Worm (Caenorhabditis elegans) whole organism, L2 larva: Measurements from ENCODE around the gene W05B10.4.

ENCODE experiments used
- C34F6.9 ChIP-seq: fragments of 150-350 bp; optimal IDR thresholded peaks from 2 replicates; lab custom pipeline; 2014; ENCODE audit warnings: missing biosample characterization, missing genetic modification characterization
- F13H6.1 ChIP-seq: sonication (generic microtip); optimal IDR thresholded peaks from 2 replicates; lab custom pipeline; 2016; ENCODE audit warnings: missing genetic modification characterization, missing compliant biosample characterization
- R02D3.7 ChIP-seq: fragments of 150-350 bp; optimal IDR thresholded peaks from 2 replicates; lab custom pipeline; 2014; ENCODE audit warnings: missing biosample characterization, missing genetic modification characterization
- Y55F3AM.14 ChIP-seq: fragments of 200-800 bp; sonication (Bioruptor generic); optimal IDR thresholded peaks from 2 replicates; lab custom pipeline; 2018; ENCODE audit warnings: mild to moderate bottlenecking, missing genetic modification characterization, missing compliant biosample characterization
- ZK546.5 ChIP-seq: sonication (generic microtip); optimal IDR thresholded peaks from 2 replicates; lab custom pipeline; 2017; ENCODE audit warnings: missing biosample characterization, missing genetic modification characterization
- alr-1 ChIP-seq: fragments of 150-350 bp; optimal IDR thresholded peaks from 2 replicates; lab custom pipeline; 2014; ENCODE audit warnings: missing biosample characterization, missing genetic modification characterization
- aly-2 ChIP-seq: fragments of 150-350 bp; optimal IDR thresholded peaks from 2 replicates; lab custom pipeline; 2014; ENCODE audit warnings: missing biosample characterization, missing genetic modification characterization
- ama-1 ChIP-seq: fragments of 150-350 bp; optimal IDR thresholded peaks from 2 replicates; lab custom pipeline; 2018; ENCODE audit warnings: inconsistent platforms
- blmp-1 ChIP-seq: sonication (generic microtip); optimal IDR thresholded peaks from 2 replicates; lab custom pipeline; 2017; ENCODE audit warnings: missing genetic modification characterization, mild to moderate bottlenecking, missing compliant biosample characterization, antibody characterized with exemption, moderate library complexity; ENCODE audit not compliant: insufficient read depth
- ceh-16 ChIP-seq: fragments of 150-350 bp; optimal IDR thresholded peaks from 2 replicates; lab custom pipeline; 2014; ENCODE audit warnings: missing biosample characterization, missing genetic modification characterization
- ceh-82 ChIP-seq: fragments of 150-350 bp; optimal IDR thresholded peaks from 2 replicates; lab custom pipeline; 2014; ENCODE audit warnings: missing biosample characterization, missing genetic modification characterization
- crh-2 ChIP-seq: sonication (generic microtip); optimal IDR thresholded peaks from 2 replicates; lab custom pipeline; 2017; ENCODE audit warnings: missing biosample characterization, missing genetic modification characterization
- dmd-4 ChIP-seq: sonication (generic microtip); optimal IDR thresholded peaks from 2 replicates; lab custom pipeline; 2017; ENCODE audit warnings: missing biosample characterization, missing genetic modification characterization
- egl-27 ChIP-seq: sonication (generic microtip); optimal IDR thresholded peaks from 3 replicates; lab custom pipeline; 2017; ENCODE audit warnings: missing biosample characterization, missing genetic modification reagents, missing genetic modification characterization
- elt-1 ChIP-seq: fragments of 150-350 bp; optimal IDR thresholded peaks from 2 replicates; lab custom pipeline; 2014; ENCODE audit warnings: missing biosample characterization, missing genetic modification characterization
- elt-3 ChIP-seq: sonication (generic microtip); optimal IDR thresholded peaks from 2 replicates; lab custom pipeline; 2017; ENCODE audit warnings: missing biosample characterization, missing genetic modification characterization
- fos-1 ChIP-seq: fragments of 150-350 bp; optimal IDR thresholded peaks from 2 replicates; lab custom pipeline; 2014; ENCODE audit warnings: missing biosample characterization, missing genetic modification characterization
- gmeb-1 ChIP-seq: fragments of 150-350 bp; optimal IDR thresholded peaks from 2 replicates; lab custom pipeline; 2014; ENCODE audit warnings: missing biosample characterization, missing genetic modification characterization
- lin-11 ChIP-seq: fragments of 150-350 bp; sonication (generic microtip); optimal IDR thresholded peaks from 2 replicates; lab custom pipeline; 2014; ENCODE audit warnings: missing biosample characterization, missing genetic modification characterization, inconsistent platforms, mixed read lengths
- lin-39 ChIP-seq: fragments of 150-350 bp; optimal IDR thresholded peaks from 2 replicates; lab custom pipeline; 2014; ENCODE audit warnings: missing biosample characterization, missing genetic modification reagents, missing genetic modification characterization
- lsy-2 ChIP-seq, 2 experiments: fragments of 150-350 bp in 1 of 2; sonication (generic microtip) in 1 of 2; optimal IDR thresholded peaks; 2 replicates each; lab custom pipeline; 2014 to 2017; ENCODE audit warnings: missing biosample characterization in 2 of 2, missing genetic modification characterization in 2 of 2
- mbf-1 ChIP-seq: sonication (generic microtip); optimal IDR thresholded peaks from 2 replicates; lab custom pipeline; 2017; ENCODE audit warnings: missing biosample characterization, missing genetic modification characterization
- nhr-10 ChIP-seq: sonication (generic microtip); optimal IDR thresholded peaks from 2 replicates; lab custom pipeline; 2017; ENCODE audit warnings: missing biosample characterization, missing genetic modification characterization
- nhr-11 ChIP-seq: fragments of 150-350 bp; optimal IDR thresholded peaks from 2 replicates; lab custom pipeline; 2014; ENCODE audit warnings: missing biosample characterization, missing genetic modification characterization
- nhr-12 ChIP-seq: fragments of 150-350 bp; optimal IDR thresholded peaks from 2 replicates; lab custom pipeline; 2014; ENCODE audit warnings: missing biosample characterization, missing genetic modification characterization
- nhr-129 ChIP-seq: fragments of 150-350 bp; optimal IDR thresholded peaks from 2 replicates; lab custom pipeline; 2014; ENCODE audit warnings: missing biosample characterization, missing genetic modification characterization
- nhr-21 ChIP-seq: fragments of 150-350 bp; optimal IDR thresholded peaks from 2 replicates; lab custom pipeline; 2014; ENCODE audit warnings: missing biosample characterization, missing genetic modification characterization
- nhr-237 ChIP-seq: fragments of 150-350 bp; optimal IDR thresholded peaks from 2 replicates; lab custom pipeline; 2014; ENCODE audit warnings: missing biosample characterization, missing genetic modification characterization
- nhr-25 ChIP-seq: fragments of 150-350 bp; sonication (generic microtip); optimal IDR thresholded peaks from 3 replicates; lab custom pipeline; 2014; ENCODE audit warnings: missing biosample characterization, missing genetic modification characterization
- nhr-6 ChIP-seq: fragments of 150-350 bp; optimal IDR thresholded peaks from 2 replicates; lab custom pipeline; 2014; ENCODE audit warnings: missing biosample characterization, missing genetic modification characterization
- nhr-77 ChIP-seq: fragments of 150-350 bp; optimal IDR thresholded peaks from 2 replicates; lab custom pipeline; 2014; ENCODE audit warnings: missing biosample characterization, missing genetic modification characterization
- peb-1 ChIP-seq: fragments of 150-350 bp; optimal IDR thresholded peaks from 2 replicates; lab custom pipeline; 2014; ENCODE audit warnings: missing biosample characterization, missing genetic modification characterization
- sem-4 ChIP-seq: fragments of 150-350 bp; optimal IDR thresholded peaks from 2 replicates; lab custom pipeline; 2014; ENCODE audit warnings: missing biosample characterization, missing genetic modification reagents, missing genetic modification characterization
- skn-1 ChIP-seq: sonication (generic microtip); optimal IDR thresholded peaks from 2 replicates; lab custom pipeline; 2017; ENCODE audit warnings: missing biosample characterization, missing genetic modification characterization
- sma-3 ChIP-seq: sonication (generic microtip); optimal IDR thresholded peaks from 2 replicates; lab custom pipeline; 2016; ENCODE audit warnings: missing genetic modification reagents, missing genetic modification characterization, missing compliant biosample characterization
- sma-9 ChIP-seq, 2 experiments: fragments of 150-350 bp in 1 of 2; sonication (generic microtip) in 1 of 2; optimal IDR thresholded peaks; 2 replicates each; lab custom pipeline; 2014 to 2016; ENCODE audit warnings: missing genetic modification characterization in 2 of 2, mild to moderate bottlenecking in 1 of 2, missing biosample characterization in 1 of 2, missing compliant biosample characterization in 1 of 2, missing genetic modification reagents in 1 of 2, moderate library complexity in 1 of 2
- snpc-4 ChIP-seq: fragments of 150-350 bp; optimal IDR thresholded peaks from 2 replicates; lab custom pipeline; 2014; ENCODE audit warnings: missing biosample characterization, missing genetic modification characterization
- unc-39 ChIP-seq: fragments of 150-350 bp; optimal IDR thresholded peaks from 2 replicates; lab custom pipeline; 2014; ENCODE audit warnings: missing biosample characterization, missing genetic modification characterization
- unc-55 ChIP-seq: fragments of 150-350 bp; sonication (generic microtip); optimal IDR thresholded peaks from 3 replicates; lab custom pipeline; 2014; ENCODE audit warnings: missing biosample characterization, missing genetic modification reagents, missing genetic modification characterization
- unc-62 ChIP-seq: fragments of 150-350 bp; optimal IDR thresholded peaks from 2 replicates; lab custom pipeline; 2014; ENCODE audit warnings: missing biosample characterization, missing genetic modification reagents, missing genetic modification characterization
- zag-1 ChIP-seq: fragments of 150-350 bp; optimal IDR thresholded peaks from 2 replicates; lab custom pipeline; 2014; ENCODE audit warnings: missing biosample characterization, missing genetic modification characterization
- ztf-1 ChIP-seq: fragments of 200-800 bp; sonication (Bioruptor generic); conservative IDR thresholded peaks from 2 replicates; pipeline ENCODE4 v1.3.6; 2022; ENCODE audit warnings: missing genetic modification characterization, missing compliant biosample characterization

W05B10.4 gene

ce11 chrV:12640384-12640783 is 27.6 kb upstream of the W05B10.4 start, which contains the start of gene gpa-8:
Gene gpa-8, minus strand, starts transcription at chrV:12640484.
- TF ChIP-seq unc-55 (no peak), crh-2 (tag; lab: Kevin White, UChicago) (no peak), snpc-4 (tag; lab: Kevin White, UChicago) (no peak), alr-1 (tag; lab: Kevin White, UChicago) (no peak), ceh-16 (no peak), Y55F3AM.14 (GFP tag; lab: Kevin White, UChicago) (no peak), nhr-237 (no peak), nhr-25 (tag; lab: Kevin White, UChicago) (no peak), ZK546.5 (tag; lab: Kevin White, UChicago) (no peak), ztf-1 (GFP tag; lab: Robert Waterston, UW) (no peak), unc-62 (no peak), sma-3 (no peak), mbf-1 (tag; lab: Kevin White, UChicago) (no peak), gmeb-1 (tag; lab: Kevin White, UChicago) (no peak), skn-1 (no peak), dmd-4 (no peak), nhr-6 (tag; lab: Kevin White, UChicago) (no peak), F13H6.1 (no peak), unc-39 (tag; lab: Kevin White, UChicago) (no peak), egl-27 (tag; lab: Kevin White, UChicago) (no peak)

DNA sequence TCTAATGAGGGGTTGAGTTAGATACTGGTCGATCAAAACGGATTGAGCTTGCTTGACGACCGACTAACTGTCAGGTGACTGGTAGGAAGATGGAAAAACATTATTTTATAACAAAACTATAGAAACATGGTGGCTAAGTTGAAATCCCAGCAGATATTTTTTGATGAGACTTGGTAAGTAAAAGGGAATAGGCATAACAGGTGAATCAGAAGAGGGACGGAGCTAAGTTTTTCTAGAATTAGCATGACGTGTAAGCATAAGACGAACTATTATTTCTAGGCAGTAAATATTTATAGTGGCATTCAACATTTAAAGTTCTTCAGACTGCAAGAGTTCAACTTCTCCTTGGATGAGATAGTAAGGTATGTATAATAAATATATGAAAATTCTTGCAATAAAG is 23.5 kb upstream of the W05B10.4 start, which contains the start of gene F56H9.8:
TSS of gene F56H9.8 (plus strand) at position 301 of the 400 bp plus-strand sequence.
- no peak for TF ChIP-seq gmeb-1 (tag; lab: Kevin White, UChicago)
- no peak for TF ChIP-seq nhr-6 (tag; lab: Kevin White, UChicago)
- no peak for TF ChIP-seq snpc-4 (tag; lab: Kevin White, UChicago)
- TF ChIP-seq F13H6.1 = no peak
- no peak for TF ChIP-seq lin-39
- no peak for TF ChIP-seq sem-4 (tag; lab: Kevin White, UChicago)
- no peak for TF ChIP-seq crh-2 (tag; lab: Kevin White, UChicago)
- no peak for TF ChIP-seq sma-9 (GFP tag; optimal IDR thresholded peaks at IDR 0.05; lab: Kevin White, UChicago)
- TF ChIP-seq sma-9 (tag; optimal IDR thresholded peaks at IDR 0.05; lab: Kevin White, UChicago) = no peak
- no peak for TF ChIP-seq ama-1 (lab: Kevin White, UChicago)
- TF ChIP-seq aly-2 (tag; lab: Kevin White, UChicago) = no peak
- TF ChIP-seq, all 48 proteins: peak for 0

DNA sequence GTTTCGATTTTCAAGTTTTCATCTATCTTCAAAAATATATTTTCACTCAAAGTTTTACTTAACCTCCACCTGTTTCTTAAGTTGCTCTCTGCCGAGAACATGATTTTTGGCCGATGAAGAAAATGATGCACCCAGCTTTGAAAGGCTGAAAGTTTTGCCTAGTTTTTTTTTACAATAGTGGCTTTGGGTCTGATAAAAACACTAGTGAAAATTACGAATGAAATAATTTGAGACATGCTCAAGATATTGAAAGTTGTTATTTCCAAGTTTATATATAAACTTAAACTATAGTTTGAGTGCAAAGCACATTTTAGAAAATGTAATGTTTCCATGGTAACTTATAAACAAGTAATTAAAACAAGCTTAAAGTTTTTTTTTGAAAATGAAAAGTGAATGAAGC is 18.8 kb upstream of the W05B10.4 start, which contains the start of gene gpa-9:
TSS of gene gpa-9 (minus strand) at position 101 of the 400 bp plus-strand sequence.
- no peak for TF ChIP-seq nhr-12 (tag; lab: Kevin White, UChicago)
- no peak for TF ChIP-seq alr-1 (tag; lab: Kevin White, UChicago)
- TF ChIP-seq egl-27 (tag; lab: Kevin White, UChicago) = no peak
- TF ChIP-seq ama-1 (lab: Kevin White, UChicago) = no peak
- TF ChIP-seq elt-1 (tag; lab: Kevin White, UChicago) = no peak
- no peak for TF ChIP-seq ceh-82 (tag; lab: Kevin White, UChicago)
- no peak for TF ChIP-seq lsy-2 (tag; optimal IDR thresholded peaks at IDR 0.05; lab: Kevin White, UChicago)
- no peak for TF ChIP-seq nhr-11 (tag; lab: Kevin White, UChicago)
- TF ChIP-seq skn-1 = no peak
- TF ChIP-seq crh-2 (tag; lab: Kevin White, UChicago) = no peak
- TF ChIP-seq nhr-21 (tag; lab: Kevin White, UChicago) = no peak
- no peak for TF ChIP-seq sma-9 (GFP tag; optimal IDR thresholded peaks at IDR 0.05; lab: Kevin White, UChicago)
- no peak for TF ChIP-seq sma-9 (tag; optimal IDR thresholded peaks at IDR 0.05; lab: Kevin White, UChicago)
- TF ChIP-seq nhr-6 (tag; lab: Kevin White, UChicago) = no peak
- no peak for TF ChIP-seq sem-4 (tag; lab: Kevin White, UChicago)
- TF ChIP-seq aly-2 (tag; lab: Kevin White, UChicago) = no peak
- no peak for TF ChIP-seq nhr-10 (tag; lab: Kevin White, UChicago)
- TF ChIP-seq gmeb-1 (tag; lab: Kevin White, UChicago) = no peak

DNA sequence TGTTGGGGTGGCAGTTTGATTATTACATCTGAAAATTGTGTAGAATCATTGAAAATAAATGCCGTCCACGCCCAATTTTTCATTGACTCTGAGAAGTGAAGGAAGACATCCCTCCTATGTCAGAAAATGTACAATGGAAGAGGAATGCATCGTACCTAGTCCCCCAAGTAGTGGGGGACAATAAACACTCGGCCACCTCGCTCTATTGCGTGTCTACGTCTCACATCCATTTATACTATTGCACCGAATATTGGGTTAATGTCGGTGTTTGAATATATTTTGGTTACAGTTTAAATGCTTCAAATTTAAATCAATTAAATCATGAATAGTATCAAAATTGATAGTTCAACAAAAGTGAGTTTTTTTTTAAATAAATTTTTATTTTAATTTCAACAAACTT is 18.4 kb upstream of the W05B10.4 start, which contains the start of gene lin-25:
TSS of gene lin-25 (plus strand) at position 290 of the 400 bp plus-strand sequence.
- TF ChIP-seq nhr-237 (no peak), R02D3.7 (no peak), peb-1 (tag; lab: Kevin White, UChicago) (no peak), snpc-4 (tag; lab: Kevin White, UChicago) (peak; percentile 20), lin-11 (no peak), nhr-21 (tag; lab: Kevin White, UChicago) (no peak), unc-39 (tag; lab: Kevin White, UChicago) (no peak), nhr-77 (tag; lab: Kevin White, UChicago) (no peak), skn-1 (no peak), unc-62 (no peak), C34F6.9 (peak; percentile 44), elt-3 (tag; lab: Kevin White, UChicago) (no peak), elt-1 (tag; lab: Kevin White, UChicago) (no peak), lsy-2 (tag; optimal IDR thresholded peaks at IDR 0.05; lab: Kevin White, UChicago) (peak in 1 of 2 experiments; percentile 59), nhr-12 (tag; lab: Kevin White, UChicago) (no peak), unc-55 (peak; percentile 60), ZK546.5 (tag; lab: Kevin White, UChicago) (no peak), fos-1 (tag; lab: Kevin White, UChicago) (peak; percentile 46), blmp-1 (tag; lab: Kevin White, UChicago) (no peak), zag-1 (peak; percentile 25), nhr-25 (tag; lab: Kevin White, UChicago) (no peak), nhr-129 (tag; lab: Kevin White, UChicago) (peak; percentile 54)
